Comparison of ENCODE assay signal across 4 fruit fly cellular contexts in genomic region chr3R:7650965-7651364, dm6.
TF ChIP-seq lines count a peak whose summit lies in the region.

No protein-coding gene starts in this region.

- TF ChIP-seq CTCF in whole organism, embryonic (GFP tag; optimal IDR thresholded peaks at IDR 0.05; lab: Kevin White, UChicago): no peak

TF ChIP-seq in whole organism, embryonic, 481 proteins besides CTCF, POLR2A, EP300 and RAD21:
- no peak for TF ChIP-seq sens-2 (GFP tag; IDR thresholded peaks at IDR 0.05; lab: Robert Waterston, UW)
- no peak for TF ChIP-seq vfl (GFP tag; optimal IDR thresholded peaks at IDR 0.05; lab: Kevin White, UChicago)
- no peak for TF ChIP-seq Sin3A (optimal IDR thresholded peaks at IDR 0.05; lab: Kevin White, UChicago)
- no peak for TF ChIP-seq Dbx (GFP tag; IDR thresholded peaks at IDR 0.05; lab: Robert Waterston, UW)
- 0 out of 2 replicates have a peak, but pooled peaks have one; percentile 25 for TF ChIP-seq Drgx (GFP tag; IDR thresholded peaks at IDR 0.05; lab: Robert Waterston, UW)
- peak; percentile 35 for TF ChIP-seq gem (tag; optimal IDR thresholded peaks at IDR 0.05; lab: Kevin White, UChicago)
- peak; percentile 22 for TF ChIP-seq Ets65A (GFP tag; lab: Kevin White, UChicago)
- TF ChIP-seq trem (tag; optimal IDR thresholded peaks at IDR 0.05; lab: Kevin White, UChicago): no peak
- no peak for TF ChIP-seq hb (GFP tag; IDR thresholded peaks at IDR 0.05; lab: Robert Waterston, UW; ENCODE audit: partially characterized antibody)
- TF ChIP-seq NC2α (GFP tag; optimal IDR thresholded peaks at IDR 0.05; lab: Kevin White, UChicago): no peak
- peak in 1 of 2 experiments; percentile 33 for TF ChIP-seq bsh (GFP tag; optimal IDR thresholded peaks at IDR 0.05; lab: Kevin White, UChicago)
- no peak for TF ChIP-seq dpn (GFP tag; optimal IDR thresholded peaks at IDR 0.05; lab: Kevin White, UChicago)
- TF ChIP-seq Bgb (GFP tag; IDR thresholded peaks at IDR 0.05; lab: Robert Waterston, UW; ENCODE audit: partially characterized antibody): no peak
- no peak for TF ChIP-seq CG6272 (GFP tag; IDR thresholded peaks at IDR 0.05; lab: Robert Waterston, UW)
- TF ChIP-seq CG6175 (GFP tag; IDR thresholded peaks at IDR 0.05; lab: Robert Waterston, UW): no peak
- TF ChIP-seq esg (GFP tag; conservative IDR thresholded peaks at IDR 0.05; lab: Robert Waterston, UW): no peak
- no peak for TF ChIP-seq Lhr (GFP tag; optimal IDR thresholded peaks at IDR 0.05; lab: Kevin White, UChicago)
- no peak for TF ChIP-seq CG3281 (GFP tag; optimal IDR thresholded peaks at IDR 0.05; lab: Kevin White, UChicago)
- no peak for TF ChIP-seq gsb (GFP tag; IDR thresholded peaks at IDR 0.05; lab: Robert Waterston, UW)
- 0 out of 2 replicates have a peak, but pooled peaks have one; percentile 9 for TF ChIP-seq lmd (GFP tag; IDR thresholded peaks at IDR 0.05; lab: Robert Waterston, UW)
- TF ChIP-seq CG13424 (tag; optimal IDR thresholded peaks at IDR 0.05; lab: Kevin White, UChicago): no peak
- TF ChIP-seq CG33557 (GFP tag; optimal IDR thresholded peaks at IDR 0.05; lab: Kevin White, UChicago): no peak
- TF ChIP-seq fd3F (GFP tag; optimal IDR thresholded peaks at IDR 0.05; lab: Kevin White, UChicago): no peak
TF ChIP-seq in whole organism, embryonic: peak in this region for 5.

TF ChIP-seq in whole organism, prepupa, 60 proteins besides CTCF, POLR2A, EP300 and RAD21 (continues in another document):
- TF ChIP-seq topi (GFP tag; optimal IDR thresholded peaks at IDR 0.05; lab: Kevin White, UChicago) (no peak), CG1621 (tag; optimal IDR thresholded peaks at IDR 0.05; lab: Kevin White, UChicago) (peak; percentile 27), CG6854 (GFP tag; optimal IDR thresholded peaks at IDR 0.05; lab: Kevin White, UChicago) (no peak), eg (GFP tag; IDR thresholded peaks at IDR 0.05; lab: Robert Waterston, UW) (0 out of 3 replicates have a peak, but pooled peaks have one; percentile 25), Eip93F (GFP tag; optimal IDR thresholded peaks at IDR 0.05; lab: Kevin White, UChicago) (no peak), Sox14 (GFP tag; optimal IDR thresholded peaks at IDR 0.05; lab: Kevin White, UChicago) (no peak), CG8319 (GFP tag; optimal IDR thresholded peaks at IDR 0.05; lab: Kevin White, UChicago) (no peak), Met (GFP tag; optimal IDR thresholded peaks at IDR 0.05; lab: Kevin White, UChicago) (no peak), CG11762 (GFP tag; optimal IDR thresholded peaks at IDR 0.05; lab: Kevin White, UChicago; ENCODE audit: insufficient read depth) (peak; percentile 5), fd59A (GFP tag; optimal IDR thresholded peaks at IDR 0.05; lab: Kevin White, UChicago) (peak; percentile 54), Ets21C (GFP tag; optimal IDR thresholded peaks at IDR 0.05; lab: Kevin White, UChicago) (no peak), CG11294 (GFP tag; IDR thresholded peaks at IDR 0.05; lab: Robert Waterston, UW) (no peak), Blimp-1 (GFP tag; optimal IDR thresholded peaks at IDR 0.05; lab: Kevin White, UChicago) (no peak), net (GFP tag; optimal IDR thresholded peaks at IDR 0.05; lab: Kevin White, UChicago) (peak; percentile 37), Lpt (GFP tag; optimal IDR thresholded peaks at IDR 0.05; lab: Kevin White, UChicago) (no peak), CG6276 (GFP tag; optimal IDR thresholded peaks at IDR 0.05; lab: Kevin White, UChicago) (peak; percentile 50), Smox (GFP tag; optimal IDR thresholded peaks at IDR 0.05; lab: Kevin White, UChicago) (no peak), Hr4 (GFP tag; optimal IDR thresholded peaks at IDR 0.05; lab: Kevin White, UChicago) (peak; percentile 45), Sox102F (GFP tag; optimal IDR thresholded peaks at IDR 0.05; lab: Kevin White, UChicago) (no peak), CG16779 (tag; optimal IDR thresholded peaks at IDR 0.05; lab: Kevin White, UChicago) (peak; percentile 48), CG6808 (GFP tag; optimal IDR thresholded peaks at IDR 0.05; lab: Kevin White, UChicago) (peak; percentile 59), CG11902 (GFP tag; optimal IDR thresholded peaks at IDR 0.05; lab: Kevin White, UChicago) (no peak), CG8119 (GFP tag; IDR thresholded peaks at IDR 0.05; lab: Robert Waterston, UW) (peak; percentile 63; the same call in 2 of the 3 replicates), CG31627 (GFP tag; optimal IDR thresholded peaks at IDR 0.05; lab: Kevin White, UChicago) (no peak)

TF ChIP-seq in whole organism, pupa, 21 proteins besides CTCF, POLR2A, EP300 and RAD21:
- TF ChIP-seq CG8159 (tag; optimal IDR thresholded peaks at IDR 0.05; lab: Kevin White, UChicago) (peak; percentile 80), rn (GFP tag; IDR thresholded peaks at IDR 0.05; lab: Robert Waterston, UW) (no peak), CG32121 (GFP tag; IDR thresholded peaks at IDR 0.05; lab: Robert Waterston, UW) (0 out of 2 replicates have a peak, but pooled peaks have one; percentile 24), Pif1B (GFP tag; optimal IDR thresholded peaks at IDR 0.05; lab: Kevin White, UChicago) (peak; percentile 2), CG15710 (tag; optimal IDR thresholded peaks at IDR 0.05; lab: Kevin White, UChicago) (peak; percentile 67), Pif1A (GFP tag; optimal IDR thresholded peaks at IDR 0.05; lab: Kevin White, UChicago) (peak; percentile 39), CG34367 (tag; optimal IDR thresholded peaks at IDR 0.05; lab: Kevin White, UChicago) (peak; percentile 45), CG9948 (tag; optimal IDR thresholded peaks at IDR 0.05; lab: Kevin White, UChicago) (peak; percentile 73), Snoo (tag; optimal IDR thresholded peaks at IDR 0.05; lab: Kevin White, UChicago) (no peak), CG17806 (tag; optimal IDR thresholded peaks at IDR 0.05; lab: Kevin White, UChicago) (peak; percentile 62), CG14655 (GFP tag; optimal IDR thresholded peaks at IDR 0.05; lab: Kevin White, UChicago) (peak; percentile 78), CG8301 (tag; optimal IDR thresholded peaks at IDR 0.05; lab: Kevin White, UChicago) (peak; percentile 68), fd96Ca (GFP tag; IDR thresholded peaks at IDR 0.05; lab: Robert Waterston, UW) (no peak)

TF ChIP-seq in whole organism, wandering third instar larva, 38 proteins besides CTCF, POLR2A, EP300 and RAD21:
- TF ChIP-seq OdsH (GFP tag; optimal IDR thresholded peaks at IDR 0.05; lab: Kevin White, UChicago): no peak
- peak; percentile 12 for TF ChIP-seq HLH106 (tag; optimal IDR thresholded peaks at IDR 0.05; lab: Kevin White, UChicago)

Comparison
In these comparisons a context has a peak if more than half of its experiments do, and no peak if none do; other contexts are left out.
1. Of the 7 proteins assayed by ChIP-seq in both whole organism, embryonic and whole organism, prepupa: peak only in whole organism, embryonic: none; only in whole organism, prepupa: CG16779 and Gug; in both: none; in neither: 5.